Fruit fly (Drosophila melanogaster): ENCODE measurements around the gene CG42367.

DNA sequence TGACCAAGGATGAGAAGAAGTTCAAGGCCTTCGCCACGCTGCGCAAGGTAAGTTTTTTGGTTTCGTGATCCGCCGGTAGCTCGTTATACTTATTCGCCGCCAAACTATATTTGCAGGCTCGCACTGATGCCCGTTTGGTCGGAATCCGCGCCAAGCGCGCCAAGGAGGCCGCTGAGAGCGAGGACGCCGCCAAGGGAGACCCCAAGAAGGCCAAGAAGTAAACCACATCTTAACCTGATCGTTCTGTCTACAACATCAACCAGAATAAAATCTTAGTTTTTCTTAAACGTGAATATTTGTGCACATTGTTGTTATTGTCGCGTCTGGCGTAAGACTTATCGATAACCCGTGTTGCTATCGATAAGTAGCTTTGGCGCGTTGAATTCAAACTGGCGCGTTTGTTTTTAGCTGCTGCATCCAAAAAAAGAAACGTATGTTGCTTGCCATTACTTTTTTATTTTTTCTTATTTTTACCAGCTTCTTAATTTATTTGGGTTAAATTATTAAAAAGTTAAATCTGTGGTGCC, 37.9 kb downstream of the CG42367 start:
- TF ChIP-seq CG9705 (GFP tag; optimal IDR thresholded peaks at IDR 0.05) (no peak), Dfd (GFP tag; optimal IDR thresholded peaks at IDR 0.05) (no peak), woc (GFP tag; optimal IDR thresholded peaks at IDR 0.05) (no peak), pan (optimal IDR thresholded peaks at IDR 0.05) (no peak), N (GFP tag; optimal IDR thresholded peaks at IDR 0.05) (no peak), fru (GFP tag; optimal IDR thresholded peaks at IDR 0.05) (no peak), usp (GFP tag; optimal IDR thresholded peaks at IDR 0.05) (no peak), Rel (GFP tag; optimal IDR thresholded peaks at IDR 0.05) (no peak), Rel (tag; optimal IDR thresholded peaks at IDR 0.05) (no peak)

Data from whole organism, wandering third instar larva.